Worm (Caenorhabditis elegans): ENCODE measurements around the gene srlf-13.

- TF ChIP-seq unc-62 (GFP tag; optimal IDR thresholded peaks at IDR 0.05) (no peak), nhr-237 (tag; optimal IDR thresholded peaks at IDR 0.05) (no peak), nhr-12 (tag; optimal IDR thresholded peaks at IDR 0.05) (no peak), R02D3.7 (tag; optimal IDR thresholded peaks at IDR 0.05) (no peak), mdl-1 (tag; optimal IDR thresholded peaks at IDR 0.05) (no peak), nhr-77 (tag; optimal IDR thresholded peaks at IDR 0.05) (no peak), lsy-2 (tag; optimal IDR thresholded peaks at IDR 0.05) (no peak), elt-1 (tag; optimal IDR thresholded peaks at IDR 0.05) (no peak), C34F6.9 (tag; optimal IDR thresholded peaks at IDR 0.05) (no peak), nhr-6 (tag; optimal IDR thresholded peaks at IDR 0.05) (no peak)
Measured at ce11 chrIV:10894255-10894654, 2.2 kb downstream of the srlf-13 start, which contains the start of gene srlf-14.
